Worm (Caenorhabditis elegans) whole organism, L2 larva: Measurements from ENCODE around the gene ltd-1.

Experiments used
- C34F6.9 ChIP-seq: fragments of 150-350 bp; optimal IDR thresholded peaks from 2 replicates; lab custom pipeline; 2014; ENCODE audit warnings: missing biosample characterization, missing genetic modification characterization
- F13H6.1 ChIP-seq: sonication (generic microtip); optimal IDR thresholded peaks from 2 replicates; lab custom pipeline; 2016; ENCODE audit warnings: missing genetic modification characterization, missing compliant biosample characterization
- R02D3.7 ChIP-seq: fragments of 150-350 bp; optimal IDR thresholded peaks from 2 replicates; lab custom pipeline; 2014; ENCODE audit warnings: missing biosample characterization, missing genetic modification characterization
- aly-2 ChIP-seq: fragments of 150-350 bp; optimal IDR thresholded peaks from 2 replicates; lab custom pipeline; 2014; ENCODE audit warnings: missing biosample characterization, missing genetic modification characterization
- blmp-1 ChIP-seq: sonication (generic microtip); optimal IDR thresholded peaks from 2 replicates; lab custom pipeline; 2017; ENCODE audit warnings: missing genetic modification characterization, mild to moderate bottlenecking, missing compliant biosample characterization, antibody characterized with exemption, moderate library complexity; ENCODE audit not compliant: insufficient read depth
- ceh-16 ChIP-seq: fragments of 150-350 bp; optimal IDR thresholded peaks from 2 replicates; lab custom pipeline; 2014; ENCODE audit warnings: missing biosample characterization, missing genetic modification characterization
- ceh-82 ChIP-seq: fragments of 150-350 bp; optimal IDR thresholded peaks from 2 replicates; lab custom pipeline; 2014; ENCODE audit warnings: missing biosample characterization, missing genetic modification characterization
- crh-2 ChIP-seq: sonication (generic microtip); optimal IDR thresholded peaks from 2 replicates; lab custom pipeline; 2017; ENCODE audit warnings: missing biosample characterization, missing genetic modification characterization
- dmd-4 ChIP-seq: sonication (generic microtip); optimal IDR thresholded peaks from 2 replicates; lab custom pipeline; 2017; ENCODE audit warnings: missing biosample characterization, missing genetic modification characterization
- egl-27 ChIP-seq: sonication (generic microtip); optimal IDR thresholded peaks from 3 replicates; lab custom pipeline; 2017; ENCODE audit warnings: missing biosample characterization, missing genetic modification reagents, missing genetic modification characterization
- elt-1 ChIP-seq: fragments of 150-350 bp; optimal IDR thresholded peaks from 2 replicates; lab custom pipeline; 2014; ENCODE audit warnings: missing biosample characterization, missing genetic modification characterization
- elt-3 ChIP-seq: sonication (generic microtip); optimal IDR thresholded peaks from 2 replicates; lab custom pipeline; 2017; ENCODE audit warnings: missing biosample characterization, missing genetic modification characterization
- gmeb-1 ChIP-seq: fragments of 150-350 bp; optimal IDR thresholded peaks from 2 replicates; lab custom pipeline; 2014; ENCODE audit warnings: missing biosample characterization, missing genetic modification characterization
- lin-11 ChIP-seq: fragments of 150-350 bp; sonication (generic microtip); optimal IDR thresholded peaks from 2 replicates; lab custom pipeline; 2014; ENCODE audit warnings: missing biosample characterization, missing genetic modification characterization, inconsistent platforms, mixed read lengths
- lin-13 ChIP-seq: fragments of 150-350 bp; optimal IDR thresholded peaks from 2 replicates; lab custom pipeline; 2014; ENCODE audit warnings: missing biosample characterization, missing genetic modification reagents, missing genetic modification characterization
- lin-39 ChIP-seq: fragments of 150-350 bp; optimal IDR thresholded peaks from 2 replicates; lab custom pipeline; 2014; ENCODE audit warnings: missing biosample characterization, missing genetic modification reagents, missing genetic modification characterization
- lsy-2 ChIP-seq, 2 experiments: fragments of 150-350 bp in 1 of 2; sonication (generic microtip) in 1 of 2; optimal IDR thresholded peaks; 2 replicates each; lab custom pipeline; 2014 to 2017; ENCODE audit warnings: missing biosample characterization in 2 of 2, missing genetic modification characterization in 2 of 2
- mab-5 ChIP-seq: fragments of 150-350 bp; optimal IDR thresholded peaks from 2 replicates; lab custom pipeline; 2014; ENCODE audit warnings: missing biosample characterization, missing genetic modification characterization
- nhr-10 ChIP-seq: sonication (generic microtip); optimal IDR thresholded peaks from 2 replicates; lab custom pipeline; 2017; ENCODE audit warnings: missing biosample characterization, missing genetic modification characterization
- nhr-11 ChIP-seq: fragments of 150-350 bp; optimal IDR thresholded peaks from 2 replicates; lab custom pipeline; 2014; ENCODE audit warnings: missing biosample characterization, missing genetic modification characterization
- nhr-12 ChIP-seq: fragments of 150-350 bp; optimal IDR thresholded peaks from 2 replicates; lab custom pipeline; 2014; ENCODE audit warnings: missing biosample characterization, missing genetic modification characterization
- nhr-129 ChIP-seq: fragments of 150-350 bp; optimal IDR thresholded peaks from 2 replicates; lab custom pipeline; 2014; ENCODE audit warnings: missing biosample characterization, missing genetic modification characterization
- nhr-23 ChIP-seq: fragments of 150-350 bp; optimal IDR thresholded peaks from 2 replicates; lab custom pipeline; 2014; ENCODE audit warnings: missing biosample characterization, missing genetic modification reagents, missing genetic modification characterization
- nhr-237 ChIP-seq: fragments of 150-350 bp; optimal IDR thresholded peaks from 2 replicates; lab custom pipeline; 2014; ENCODE audit warnings: missing biosample characterization, missing genetic modification characterization
- nhr-25 ChIP-seq: fragments of 150-350 bp; sonication (generic microtip); optimal IDR thresholded peaks from 3 replicates; lab custom pipeline; 2014; ENCODE audit warnings: missing biosample characterization, missing genetic modification characterization
- nhr-6 ChIP-seq: fragments of 150-350 bp; optimal IDR thresholded peaks from 2 replicates; lab custom pipeline; 2014; ENCODE audit warnings: missing biosample characterization, missing genetic modification characterization
- nhr-77 ChIP-seq: fragments of 150-350 bp; optimal IDR thresholded peaks from 2 replicates; lab custom pipeline; 2014; ENCODE audit warnings: missing biosample characterization, missing genetic modification characterization
- peb-1 ChIP-seq: fragments of 150-350 bp; optimal IDR thresholded peaks from 2 replicates; lab custom pipeline; 2014; ENCODE audit warnings: missing biosample characterization, missing genetic modification characterization
- sem-4 ChIP-seq: fragments of 150-350 bp; optimal IDR thresholded peaks from 2 replicates; lab custom pipeline; 2014; ENCODE audit warnings: missing biosample characterization, missing genetic modification reagents, missing genetic modification characterization
- skn-1 ChIP-seq: sonication (generic microtip); optimal IDR thresholded peaks from 2 replicates; lab custom pipeline; 2017; ENCODE audit warnings: missing biosample characterization, missing genetic modification characterization
- sma-9 ChIP-seq, 2 experiments: fragments of 150-350 bp in 1 of 2; sonication (generic microtip) in 1 of 2; optimal IDR thresholded peaks; 2 replicates each; lab custom pipeline; 2014 to 2016; ENCODE audit warnings: missing genetic modification characterization in 2 of 2, mild to moderate bottlenecking in 1 of 2, missing biosample characterization in 1 of 2, missing compliant biosample characterization in 1 of 2, missing genetic modification reagents in 1 of 2, moderate library complexity in 1 of 2
- unc-55 ChIP-seq: fragments of 150-350 bp; sonication (generic microtip); optimal IDR thresholded peaks from 3 replicates; lab custom pipeline; 2014; ENCODE audit warnings: missing biosample characterization, missing genetic modification reagents, missing genetic modification characterization
- unc-62 ChIP-seq: fragments of 150-350 bp; optimal IDR thresholded peaks from 2 replicates; lab custom pipeline; 2014; ENCODE audit warnings: missing biosample characterization, missing genetic modification reagents, missing genetic modification characterization
- zag-1 ChIP-seq: fragments of 150-350 bp; optimal IDR thresholded peaks from 2 replicates; lab custom pipeline; 2014; ENCODE audit warnings: missing biosample characterization, missing genetic modification characterization
- ztf-1 ChIP-seq: fragments of 200-800 bp; sonication (Bioruptor generic); conservative IDR thresholded peaks from 2 replicates; pipeline ENCODE4 v1.3.6; 2022; ENCODE audit warnings: missing genetic modification characterization, missing compliant biosample characterization
- ztf-11 ChIP-seq: sonication (generic microtip); optimal IDR thresholded peaks from 2 replicates; lab custom pipeline; 2017; ENCODE audit warnings: missing biosample characterization, missing genetic modification characterization
- ztf-4 ChIP-seq: fragments of 150-350 bp; optimal IDR thresholded peaks from 2 replicates; lab custom pipeline; 2014; ENCODE audit warnings: missing biosample characterization, missing genetic modification characterization

ltd-1 gene

DNA sequence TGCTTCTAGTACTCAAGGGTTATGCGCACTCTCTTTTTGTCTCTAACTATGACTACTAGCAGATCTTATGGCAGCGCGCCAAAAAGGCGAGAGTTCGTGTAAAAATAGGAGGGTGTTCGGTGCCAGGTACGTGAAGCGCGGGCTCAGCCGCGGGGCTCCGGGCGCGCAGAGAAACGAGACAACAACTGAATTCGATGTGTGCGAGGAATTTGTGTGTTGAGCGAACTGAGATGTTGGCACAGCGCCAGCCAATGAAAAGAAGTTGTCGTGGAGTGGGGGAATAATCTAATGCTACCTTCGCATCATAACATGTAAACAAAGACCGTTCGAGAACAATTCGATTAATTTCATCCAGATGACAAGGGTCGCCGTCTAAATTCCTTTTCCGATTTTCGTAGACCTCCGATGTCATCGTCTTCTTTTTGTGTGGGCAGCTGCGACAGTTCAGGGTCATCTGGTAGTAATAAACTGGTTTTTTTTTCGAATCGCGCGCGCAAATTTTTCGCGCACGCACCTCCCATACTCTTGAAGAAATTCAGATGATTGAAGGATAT lies 38.9 kb upstream of the ltd-1 start (continued):
- TF ChIP-seq nhr-12 (tag; lab: Kevin White, UChicago) = no peak
- no peak for TF ChIP-seq lin-13 (GFP tag; lab: Kevin White, UChicago)
- no peak for TF ChIP-seq nhr-10 (tag; lab: Kevin White, UChicago)
- no peak for TF ChIP-seq nhr-237 (tag; lab: Kevin White, UChicago)
- TF ChIP-seq sma-9 (GFP tag; optimal IDR thresholded peaks at IDR 0.05; lab: Kevin White, UChicago) = peak; percentile 66
- no peak for TF ChIP-seq sma-9 (tag; optimal IDR thresholded peaks at IDR 0.05; lab: Kevin White, UChicago)
- peak; percentile 80 for TF ChIP-seq nhr-25 (tag; lab: Kevin White, UChicago)
- TF ChIP-seq crh-2 (tag; lab: Kevin White, UChicago) = peak; percentile 44
- TF ChIP-seq unc-55 (GFP tag; lab: Kevin White, UChicago) = peak; percentile 76
- TF ChIP-seq, all 48 proteins: peak for 18

DNA sequence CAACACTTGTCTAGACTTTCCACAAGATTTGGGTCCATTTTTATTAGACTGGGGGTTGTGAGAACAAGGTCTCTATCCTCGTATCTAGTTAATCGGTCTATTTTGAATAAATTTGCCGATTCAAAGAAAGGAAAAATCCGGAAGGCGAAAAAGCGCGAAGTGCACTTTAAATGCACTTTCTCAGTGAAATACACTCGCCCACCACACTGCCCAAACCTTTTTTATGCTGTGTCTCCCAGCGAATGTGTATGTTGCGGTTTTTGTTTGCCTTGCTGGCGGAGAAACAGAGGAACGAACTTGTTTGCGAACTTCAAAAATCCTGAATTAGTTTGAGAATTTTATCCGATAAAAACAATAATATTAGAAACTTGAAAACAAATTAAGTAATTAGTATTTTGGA lies 38.2 kb upstream of the ltd-1 start:
- TF ChIP-seq R02D3.7 (tag; lab: Kevin White, UChicago) (no peak), sma-9 (GFP tag; optimal IDR thresholded peaks at IDR 0.05; lab: Kevin White, UChicago) (peak; percentile 0), sma-9 (tag; optimal IDR thresholded peaks at IDR 0.05; lab: Kevin White, UChicago) (no peak)

DNA sequence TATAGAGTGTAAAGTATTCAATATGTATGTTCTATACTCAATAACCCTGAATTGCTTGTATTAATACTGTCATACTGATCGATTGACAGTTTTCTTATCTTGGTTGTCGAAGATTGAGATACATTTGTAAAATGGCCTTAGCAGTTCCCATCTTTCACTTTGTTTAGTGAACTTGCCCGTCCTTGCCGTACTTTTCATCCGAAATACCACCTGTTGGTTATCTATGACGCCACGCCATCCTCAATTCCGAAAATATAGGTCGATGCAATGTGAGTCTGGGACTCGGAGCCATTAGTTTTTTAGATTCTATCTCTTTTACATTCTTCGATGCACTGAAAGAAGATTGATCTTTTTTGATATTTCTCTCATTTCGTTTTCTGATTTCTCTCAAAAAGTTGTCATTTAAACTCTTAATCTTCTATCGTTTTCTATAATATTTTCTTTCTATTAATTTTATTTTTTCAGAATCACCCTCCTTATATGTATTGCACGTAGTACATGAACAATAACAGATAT lies 37.0 kb upstream of the ltd-1 start, which contains the start of gene ulp-4:
Gene ulp-4 (plus strand): TSS at position 466 of the 516 bp plus-strand sequence.
- TF ChIP-seq mab-5 (tag; lab: Kevin White, UChicago) = peak; percentile 72
- TF ChIP-seq dmd-4 (tag; lab: Kevin White, UChicago) = no peak
- no peak for TF ChIP-seq lin-11 (tag; lab: Kevin White, UChicago)
- peak; percentile 43 for TF ChIP-seq ceh-16 (tag; lab: Kevin White, UChicago)
- peak; percentile 45 for TF ChIP-seq nhr-129 (tag; lab: Kevin White, UChicago)
- no peak for TF ChIP-seq aly-2 (tag; lab: Kevin White, UChicago)
- peak; percentile 67 for TF ChIP-seq F13H6.1 (tag; lab: Kevin White, UChicago)
- no peak for TF ChIP-seq nhr-10 (tag; lab: Kevin White, UChicago)
- TF ChIP-seq crh-2 (tag; lab: Kevin White, UChicago) = peak; percentile 4
- peak in 1 of 2 experiments; percentile 57 for TF ChIP-seq lsy-2 (tag; optimal IDR thresholded peaks at IDR 0.05; lab: Kevin White, UChicago)
- no peak for TF ChIP-seq skn-1 (tag; lab: Kevin White, UChicago)
- no peak for TF ChIP-seq nhr-11 (tag; lab: Kevin White, UChicago)
- no peak for TF ChIP-seq ztf-4 (tag; lab: Kevin White, UChicago)
- peak; percentile 7 for TF ChIP-seq C34F6.9
- peak; percentile 70 for TF ChIP-seq sma-9 (GFP tag; optimal IDR thresholded peaks at IDR 0.05; lab: Kevin White, UChicago)
- no peak for TF ChIP-seq sma-9 (tag; optimal IDR thresholded peaks at IDR 0.05; lab: Kevin White, UChicago)
- TF ChIP-seq lin-13 (GFP tag; lab: Kevin White, UChicago) = peak; percentile 38

DNA sequence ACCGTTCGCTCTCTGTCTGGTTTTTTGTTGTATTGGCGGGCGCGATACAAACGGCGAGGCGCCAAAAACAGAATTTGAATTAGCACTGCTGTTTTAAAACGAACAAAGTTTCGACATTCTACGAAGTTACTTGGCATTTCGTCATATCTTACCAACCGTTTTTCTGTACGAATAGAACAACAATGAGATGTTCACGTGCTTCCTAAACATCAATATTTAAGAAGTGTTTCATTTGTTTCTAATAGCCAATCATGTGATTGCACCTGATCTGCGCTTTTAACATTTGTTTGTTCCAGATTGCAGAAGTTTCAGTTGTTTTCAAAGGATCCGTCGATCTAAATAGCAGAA lies 36.5 kb upstream of the ltd-1 start:
- TF ChIP-seq nhr-11 (tag; lab: Kevin White, UChicago) = no peak
- TF ChIP-seq sem-4 = peak; percentile 29
- TF ChIP-seq nhr-23 (tag; lab: Kevin White, UChicago) = no peak
- peak; percentile 10 for TF ChIP-seq nhr-129 (tag; lab: Kevin White, UChicago)

DNA sequence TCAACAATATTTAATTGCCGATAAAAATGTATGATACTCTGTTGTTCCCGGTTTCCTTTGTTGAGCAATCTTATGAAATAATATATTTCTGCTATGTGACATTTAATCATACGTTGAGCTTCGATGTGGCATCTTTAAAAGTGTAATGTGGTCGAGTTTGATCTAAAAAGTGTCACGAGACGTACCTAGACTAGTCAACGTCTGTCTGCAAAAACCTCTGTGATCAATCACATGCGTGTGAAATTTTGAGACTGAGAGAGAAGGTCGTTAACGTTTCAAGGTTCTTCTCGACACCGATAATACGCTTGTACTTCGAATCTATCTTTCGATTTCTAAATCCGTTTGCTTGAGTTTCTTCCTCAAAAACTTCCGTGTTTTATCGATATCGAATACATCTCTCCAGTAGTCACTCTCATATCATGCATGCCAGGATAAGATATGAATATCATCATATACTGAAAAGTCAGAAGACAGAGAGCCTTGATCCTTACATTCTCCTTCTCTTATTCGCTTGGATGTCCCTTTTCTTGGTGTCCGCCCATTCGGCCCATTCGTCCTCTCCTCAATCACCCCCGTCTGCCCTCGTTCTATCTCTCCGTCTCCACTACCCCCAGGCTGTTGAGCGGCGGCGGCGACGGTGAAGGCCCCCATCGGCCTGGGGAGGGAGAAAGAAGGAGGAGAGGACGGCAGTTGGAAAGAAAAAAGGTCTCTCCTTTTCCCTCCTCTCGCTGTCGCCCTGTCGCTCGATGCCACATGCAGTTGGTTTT lies 35.9 kb upstream of the ltd-1 start:
- TF ChIP-seq egl-27 (peak; percentile 20), C34F6.9 (peak; percentile 45), dmd-4 (tag; lab: Kevin White, UChicago) (no peak), nhr-77 (tag; lab: Kevin White, UChicago) (no peak), elt-3 (tag; lab: Kevin White, UChicago) (no peak), nhr-237 (tag; lab: Kevin White, UChicago) (no peak), ceh-82 (tag; lab: Kevin White, UChicago) (no peak), nhr-6 (tag; lab: Kevin White, UChicago) (peak; percentile 84), nhr-25 (tag; lab: Kevin White, UChicago) (peak; percentile 92), lin-13 (GFP tag; lab: Kevin White, UChicago) (peak; percentile 1), lin-11 (tag; lab: Kevin White, UChicago) (no peak), zag-1 (no peak), aly-2 (tag; lab: Kevin White, UChicago) (no peak), gmeb-1 (peak; percentile 26), ztf-1 (no peak), elt-1 (tag; lab: Kevin White, UChicago) (no peak), unc-55 (GFP tag; lab: Kevin White, UChicago) (peak; percentile 44), peb-1 (tag; lab: Kevin White, UChicago) (no peak), nhr-10 (tag; lab: Kevin White, UChicago) (no peak), crh-2 (tag; lab: Kevin White, UChicago) (peak; percentile 81), ztf-11 (tag; lab: Kevin White, UChicago) (no peak), nhr-23 (tag; lab: Kevin White, UChicago) (no peak), nhr-129 (tag; lab: Kevin White, UChicago) (peak; percentile 99), R02D3.7 (tag; lab: Kevin White, UChicago) (no peak), unc-62 (GFP tag; lab: Kevin White, UChicago) (peak; percentile 36), blmp-1 (peak; percentile 6), lsy-2 (tag; optimal IDR thresholded peaks at IDR 0.05; lab: Kevin White, UChicago) (peak; percentile 34 to 44), ztf-4 (tag; lab: Kevin White, UChicago) (peak; percentile 45), lin-39 (tag; lab: Kevin White, UChicago) (no peak), sem-4 (peak; percentile 56), sma-9 (GFP tag; optimal IDR thresholded peaks at IDR 0.05; lab: Kevin White, UChicago) (peak; percentile 95), sma-9 (tag; optimal IDR thresholded peaks at IDR 0.05; lab: Kevin White, UChicago) (no peak)
